Worm (Caenorhabditis elegans): ENCODE results near the gene C36B7.6.

DNA sequence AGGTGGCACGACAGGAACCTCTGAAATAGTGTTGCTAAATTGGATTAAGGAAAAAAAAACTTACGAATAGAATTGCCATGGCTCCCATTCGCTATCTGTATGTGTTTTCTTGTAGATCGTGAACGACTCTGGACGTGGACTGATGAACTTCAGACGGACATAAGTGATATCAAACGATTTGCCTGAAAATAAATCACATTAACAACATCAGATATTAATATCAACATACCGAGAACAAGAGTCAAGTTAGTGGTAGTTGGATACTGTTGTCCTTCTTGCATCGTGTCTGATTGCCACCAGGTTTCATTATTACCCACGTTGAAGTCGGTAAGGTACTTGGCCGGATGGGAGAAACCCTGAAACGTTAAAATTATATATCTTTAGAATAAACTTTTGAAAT is 49.5 kb upstream of the C36B7.6 start:
- TF ChIP-seq cog-1 (tag; optimal IDR thresholded peaks at IDR 0.05) (no peak), klf-2 (GFP tag; conservative IDR thresholded peaks at IDR 0.05) (no peak), flt-1 (GFP tag; IDR thresholded peaks at IDR 0.05) (no peak), med-1 (GFP tag; optimal IDR thresholded peaks at IDR 0.05; ENCODE audit: insufficient read depth) (no peak), ref-1 (GFP tag; conservative IDR thresholded peaks at IDR 0.05) (no peak), ztf-29 (GFP tag; IDR thresholded peaks at IDR 0.05) (no peak), ztf-23 (GFP tag; IDR thresholded peaks at IDR 0.05) (no peak), T22C8.4 (GFP tag; IDR thresholded peaks at IDR 0.05) (no peak), tab-1 (GFP tag; IDR thresholded peaks at IDR 0.05) (no peak)
